Worm (Caenorhabditis elegans) whole organism, L4 larva: ENCODE results near the gene ppk-3.
A peak's percentile ranks its signal among the peaks of the same experiment; 100 is the strongest.

ENCODE experiments used
- Y75B8A.6 ChIP-seq: fragments of 200-800 bp; sonication (Bioruptor generic); IDR thresholded peaks from 2 replicates; pipeline ENCODE4 v1.3.6; 2022; ENCODE audit warnings: missing genetic modification reagents, missing genetic modification characterization, missing compliant biosample characterization
- ZK546.5 ChIP-seq, 2 experiments: sonication (generic microtip); optimal IDR thresholded peaks; 2 replicates each; lab custom pipeline; 2017; ENCODE audit warnings: missing biosample characterization in 2 of 2, missing genetic modification characterization in 2 of 2
- aha-1 ChIP-seq: fragments of 150-350 bp; peaks from one replicate; lab custom pipeline; 2014; ENCODE audit warnings: missing biosample characterization, missing genetic modification characterization
- ceh-44 ChIP-seq: fragments of 200-800 bp; sonication (Bioruptor generic); IDR thresholded peaks from 2 replicates; pipeline ENCODE4 v1.3.6; 2022; ENCODE audit warnings: missing genetic modification reagents, missing genetic modification characterization, missing compliant biosample characterization
- ceh-82 ChIP-seq: sonication (generic microtip); optimal IDR thresholded peaks from 2 replicates; lab custom pipeline; 2017; ENCODE audit warnings: missing biosample characterization, missing genetic modification characterization
- cey-2 ChIP-seq: sonication (generic microtip); optimal IDR thresholded peaks from 3 replicates; lab custom pipeline; 2017; ENCODE audit warnings: missing genetic modification characterization, mild to moderate bottlenecking, missing compliant biosample characterization, antibody characterized with exemption, borderline replicate concordance; ENCODE audit not compliant: insufficient read depth
- daf-16 ChIP-seq, 3 experiments: sonication (generic microtip); optimal IDR thresholded peaks; 2 replicates each; lab custom pipeline; 2016 to 2017; ENCODE audit warnings: missing genetic modification characterization in 3 of 3, missing genetic modification reagents in 3 of 3, mild to moderate bottlenecking in 2 of 3, missing compliant biosample characterization in 2 of 3, missing biosample characterization in 1 of 3, moderate library complexity in 1 of 3
- daf-8 ChIP-seq: fragments of 200-800 bp; sonication (Bioruptor generic); IDR thresholded peaks from 2 replicates; pipeline ENCODE4 v1.3.6; 2022; ENCODE audit warnings: missing genetic modification characterization, missing compliant biosample characterization
- dmd-6 ChIP-seq: fragments of 200-800 bp; sonication (Bioruptor generic); IDR thresholded peaks from 2 replicates; pipeline ENCODE4 v1.3.6; 2022; ENCODE audit warnings: missing genetic modification reagents, missing genetic modification characterization, missing compliant biosample characterization
- dpl-1 ChIP-seq: fragments of 150-350 bp; optimal IDR thresholded peaks from 2 replicates; lab custom pipeline; 2014; ENCODE audit warnings: missing biosample characterization, missing genetic modification reagents, missing genetic modification characterization
- dve-1 ChIP-seq: sonication (generic microtip); optimal IDR thresholded peaks from 2 replicates; lab custom pipeline; 2017; ENCODE audit warnings: antibody characterized with exemption, mild to moderate bottlenecking, missing genetic modification characterization, missing compliant biosample characterization; ENCODE audit not compliant: insufficient read depth
- hlh-11 ChIP-seq: fragments of 200-800 bp; sonication (Bioruptor generic); optimal IDR thresholded peaks from 2 replicates; lab custom pipeline; 2018; ENCODE audit warnings: mild to moderate bottlenecking, missing genetic modification characterization, missing compliant biosample characterization
- hmg-1.1 ChIP-seq: fragments of 200-800 bp; sonication (Bioruptor generic); IDR thresholded peaks from 2 replicates; pipeline ENCODE4 v1.3.6; 2022; ENCODE audit warnings: missing genetic modification reagents, missing genetic modification characterization, missing compliant biosample characterization
- lin-29 ChIP-seq: fragments of 200-800 bp; sonication (Bioruptor generic); IDR thresholded peaks from 2 replicates; pipeline ENCODE4 v1.3.6; 2022; ENCODE audit warnings: missing genetic modification reagents, missing genetic modification characterization, missing compliant biosample characterization
- lin-38 ChIP-seq: fragments of 200-800 bp; sonication (Bioruptor generic); IDR thresholded peaks from 2 replicates; pipeline ENCODE4 v1.3.6; 2022; ENCODE audit warnings: missing genetic modification reagents, missing genetic modification characterization, missing compliant biosample characterization
- lin-39 ChIP-seq: fragments of 150-350 bp; optimal IDR thresholded peaks from 2 replicates; lab custom pipeline; 2014; ENCODE audit warnings: missing biosample characterization, missing genetic modification reagents, missing genetic modification characterization
- lir-3 ChIP-seq: sonication (generic microtip); optimal IDR thresholded peaks from 2 replicates; lab custom pipeline; 2016; ENCODE audit warnings: mild to moderate bottlenecking, missing genetic modification characterization, missing compliant biosample characterization
- mes-2 ChIP-seq: sonication (generic microtip); optimal IDR thresholded peaks from 2 replicates; lab custom pipeline; 2016; ENCODE audit warnings: missing genotype, mild to moderate bottlenecking, missing genetic modification characterization, missing compliant biosample characterization; ENCODE audit not compliant: poor library complexity, severe bottlenecking
- mxl-3 ChIP-seq: fragments of 200-800 bp; sonication (Bioruptor generic); optimal IDR thresholded peaks from 2 replicates; lab custom pipeline; 2018; ENCODE audit warnings: mild to moderate bottlenecking, missing genetic modification characterization, missing compliant biosample characterization
- nhr-11 ChIP-seq: fragments of 150-350 bp; optimal IDR thresholded peaks from 2 replicates; lab custom pipeline; 2014; ENCODE audit warnings: missing biosample characterization, missing genetic modification characterization
- nhr-28 ChIP-seq: fragments of 150-350 bp; optimal IDR thresholded peaks from 2 replicates; lab custom pipeline; 2014; ENCODE audit warnings: missing biosample characterization, missing genetic modification characterization
- nhr-48 ChIP-seq: sonication (generic microtip); optimal IDR thresholded peaks from 2 replicates; lab custom pipeline; 2016; ENCODE audit warnings: mild to moderate bottlenecking, missing genetic modification characterization, missing compliant biosample characterization
- nhr-77 ChIP-seq: fragments of 150-350 bp; optimal IDR thresholded peaks from 2 replicates; lab custom pipeline; 2014; ENCODE audit warnings: missing biosample characterization, missing genetic modification characterization
- php-3 ChIP-seq: fragments of 200-800 bp; sonication (Bioruptor generic); IDR thresholded peaks from 2 replicates; pipeline ENCODE4 v1.3.6; 2022; ENCODE audit warnings: missing genetic modification reagents, missing genetic modification characterization, missing compliant biosample characterization
- pqm-1 ChIP-seq: sonication (generic microtip); optimal IDR thresholded peaks from 2 replicates; lab custom pipeline; 2017; ENCODE audit warnings: missing biosample characterization, missing genetic modification characterization
- sdz-12 ChIP-seq: fragments of 200-800 bp; sonication (Bioruptor generic); optimal IDR thresholded peaks from 2 replicates; lab custom pipeline; 2018; ENCODE audit warnings: mild to moderate bottlenecking, missing genetic modification characterization, missing compliant biosample characterization
- skn-1 ChIP-seq: fragments of 150-350 bp; optimal IDR thresholded peaks from 2 replicates; lab custom pipeline; 2014; ENCODE audit warnings: missing biosample characterization, missing genetic modification characterization
- snpc-1.2 ChIP-seq: fragments of 200-800 bp; sonication (Bioruptor generic); IDR thresholded peaks from 2 replicates; pipeline ENCODE4 v1.3.6; 2022; ENCODE audit warnings: missing genetic modification reagents, missing genetic modification characterization, missing compliant biosample characterization
- spr-3 ChIP-seq: fragments of 200-800 bp; sonication (Bioruptor generic); optimal IDR thresholded peaks from 2 replicates; lab custom pipeline; 2018; ENCODE audit warnings: mild to moderate bottlenecking, missing genetic modification characterization, missing compliant biosample characterization
- tag-97 ChIP-seq: fragments of 200-800 bp; sonication (Bioruptor generic); IDR thresholded peaks from 2 replicates; pipeline ENCODE4 v1.3.6; 2022; ENCODE audit warnings: missing genetic modification characterization, missing compliant biosample characterization
- tra-1 ChIP-seq: fragments of 200-800 bp; sonication (Bioruptor generic); IDR thresholded peaks from 2 replicates; pipeline ENCODE4 v1.3.6; 2022; ENCODE audit warnings: missing genetic modification reagents, missing genetic modification characterization, missing compliant biosample characterization
- unc-62 ChIP-seq, 3 experiments: fragments of 150-350 bp in 1 of 3; sonication (generic microtip); optimal IDR thresholded peaks in 2 of 3; peaks in 1 of 3; 1 replicate in 1 of 3; 2 replicates in 2 of 3; lab custom pipeline; 2014 to 2017; ENCODE audit warnings: missing biosample characterization in 3 of 3, missing genetic modification characterization in 3 of 3, missing genetic modification reagents in 3 of 3, missing genotype in 1 of 3
- vab-7 ChIP-seq: fragments of 200-800 bp; sonication (Bioruptor generic); IDR thresholded peaks from 2 replicates; pipeline ENCODE4 v1.3.6; 2022; ENCODE audit warnings: missing genetic modification reagents, missing genetic modification characterization, missing compliant biosample characterization
- zfp-3 ChIP-seq: fragments of 200-800 bp; sonication (Bioruptor generic); conservative IDR thresholded peaks from 2 replicates; pipeline ENCODE4 v1.3.6; 2022; ENCODE audit warnings: missing genetic modification reagents, missing genetic modification characterization, missing compliant biosample characterization
- zip-2 ChIP-seq: fragments of 150-350 bp; optimal IDR thresholded peaks from 2 replicates; lab custom pipeline; 2014; ENCODE audit warnings: missing biosample characterization, missing genetic modification characterization

Gene ppk-3

ce11 chrX:12987119-12987518 is 11.7 kb upstream of the ppk-3 start, which contains the start of gene mff-1:
TSS of gene mff-1 (minus strand) at chrX:12987219.
- TF ChIP-seq spr-3 (GFP tag; lab: Kevin White, UChicago) (no peak), nhr-11 (tag; lab: Kevin White, UChicago) (no peak), daf-8 (no peak), ZK546.5 (tag; optimal IDR thresholded peaks at IDR 0.05; lab: Kevin White, UChicago) (no peak), tag-97 (GFP tag; lab: Robert Waterston, UW) (no peak), lin-29 (GFP tag; lab: Robert Waterston, UW) (no peak), mes-2 (tag; lab: Kevin White, UChicago) (no peak), dmd-6 (GFP tag; lab: Robert Waterston, UW) (no peak), lin-38 (GFP tag; lab: Robert Waterston, UW) (no peak), zip-2 (tag; lab: Kevin White, UChicago) (no peak), skn-1 (tag; lab: Kevin White, UChicago) (no peak), ceh-44 (GFP tag; lab: Robert Waterston, UW) (no peak)

ce11 chrX:12982725-12983124 is 7.3 kb upstream of the ppk-3 start:
- TF ChIP-seq nhr-48 (tag; lab: Kevin White, UChicago) (peak; percentile 5), dmd-6 (GFP tag; lab: Robert Waterston, UW) (peak; percentile 87), ceh-82 (tag; lab: Kevin White, UChicago) (no peak), pqm-1 (tag; lab: Kevin White, UChicago) (peak; percentile 51), hlh-11 (tag; lab: Kevin White, UChicago) (peak; percentile 56), tra-1 (peak; percentile 88; the same call in 1 of the 2 replicates), sdz-12 (GFP tag; lab: Kevin White, UChicago) (no peak), vab-7 (GFP tag; lab: Robert Waterston, UW) (no peak), dpl-1 (no peak), lin-38 (GFP tag; lab: Robert Waterston, UW) (0 out of 2 replicates have a peak, but pooled peaks have one; percentile 4), daf-16 (GFP tag; optimal IDR thresholded peaks at IDR 0.05; lab: Kevin White, UChicago) (no peak), daf-16 (tag; optimal IDR thresholded peaks at IDR 0.05; lab: Kevin White, UChicago) (peak; percentile 66), php-3 (GFP tag; lab: Robert Waterston, UW) (peak; percentile 56; the same call in 1 of the 2 replicates), dve-1 (peak; percentile 53)

- TF ChIP-seq aha-1 (tag; lab: Kevin White, UChicago) = no peak
- TF ChIP-seq php-3 (GFP tag; lab: Robert Waterston, UW) = peak; percentile 53; the same call in 1 of the 2 replicates
- no peak for TF ChIP-seq hmg-1.1 (GFP tag; lab: Robert Waterston, UW)
- peak; percentile 49 for TF ChIP-seq hlh-11 (tag; lab: Kevin White, UChicago)
- TF ChIP-seq tag-97 (GFP tag; lab: Robert Waterston, UW) = no peak
- TF ChIP-seq nhr-48 (tag; lab: Kevin White, UChicago) = no peak
- TF ChIP-seq lir-3 (tag; lab: Kevin White, UChicago) = no peak
- peak; percentile 56 for TF ChIP-seq nhr-28 (tag; lab: Kevin White, UChicago)
- no peak for TF ChIP-seq daf-16 (GFP tag; optimal IDR thresholded peaks at IDR 0.05; lab: Kevin White, UChicago)
- TF ChIP-seq daf-16 (tag; optimal IDR thresholded peaks at IDR 0.05; lab: Kevin White, UChicago) = peak; percentile 94
- TF ChIP-seq lin-39 = no peak
- TF ChIP-seq snpc-1.2 (GFP tag; lab: Robert Waterston, UW) = no peak
- peak; percentile 46 for TF ChIP-seq dmd-6 (GFP tag; lab: Robert Waterston, UW)
- no peak for TF ChIP-seq cey-2
- peak; percentile 31 for TF ChIP-seq pqm-1 (tag; lab: Kevin White, UChicago)
- no peak for TF ChIP-seq Y75B8A.6 (GFP tag; lab: Robert Waterston, UW)
- TF ChIP-seq mxl-3 (GFP tag; lab: Kevin White, UChicago) = peak; percentile 34
- peak; percentile 6 for TF ChIP-seq dve-1
- TF ChIP-seq zfp-3 (GFP tag; lab: Robert Waterston, UW) = no peak
- TF ChIP-seq, all 104 proteins: peak for 8
Measured at ce11 chrX:12981393-12981792, 5.9 kb upstream of the ppk-3 start, which contains the start of gene scav-4. TSS of gene scav-4 (plus strand) at chrX:12981775.

- peak in 1 of 2 experiments; percentile 11 for TF ChIP-seq unc-62 (GFP tag; optimal IDR thresholded peaks at IDR 0.05 in 1 of 2; lab: Kevin White, UChicago)
- TF ChIP-seq unc-62 (tag; optimal IDR thresholded peaks at IDR 0.05; lab: Kevin White, UChicago) = no peak
- TF ChIP-seq dve-1 = peak; percentile 7
- TF ChIP-seq daf-16 (GFP tag; optimal IDR thresholded peaks at IDR 0.05; lab: Kevin White, UChicago) = no peak
- peak; percentile 56 for TF ChIP-seq daf-16 (tag; optimal IDR thresholded peaks at IDR 0.05; lab: Kevin White, UChicago)
- TF ChIP-seq mxl-3 (GFP tag; lab: Kevin White, UChicago) = peak; percentile 36
- peak; percentile 47 for TF ChIP-seq dmd-6 (GFP tag; lab: Robert Waterston, UW)
- TF ChIP-seq nhr-77 = no peak
- TF ChIP-seq aha-1 (tag; lab: Kevin White, UChicago) = no peak
- peak; percentile 18 for TF ChIP-seq hlh-11 (tag; lab: Kevin White, UChicago)
- peak; percentile 77 for TF ChIP-seq pqm-1 (tag; lab: Kevin White, UChicago)
- TF ChIP-seq nhr-28 (tag; lab: Kevin White, UChicago) = peak; percentile 2
Measured at ce11 chrX:12979747-12980146, 4.3 kb upstream of the ppk-3 start.
